Worm (Caenorhabditis elegans): ENCODE measurements around the gene F09A5.3.

Gene F09A5.3

ce11 chrX:13141440-13141839 lies at the start of gene F09A5.3:
F09A5.3 (plus strand) TSS chrX:13141601.
- TF ChIP-seq cog-1 (tag; optimal IDR thresholded peaks at IDR 0.05) (peak; percentile 8), klf-2 (GFP tag; conservative IDR thresholded peaks at IDR 0.05) (no peak)

- no peak for TF ChIP-seq tab-1 (GFP tag; IDR thresholded peaks at IDR 0.05)
- TF ChIP-seq klf-2 (GFP tag; conservative IDR thresholded peaks at IDR 0.05), result no peak
- TF ChIP-seq flt-1 (GFP tag; IDR thresholded peaks at IDR 0.05), result no peak
- no peak for TF ChIP-seq cog-1 (tag; optimal IDR thresholded peaks at IDR 0.05)
- TF ChIP-seq ref-1 (GFP tag; conservative IDR thresholded peaks at IDR 0.05), result no peak
- no peak for TF ChIP-seq T22C8.4 (GFP tag; IDR thresholded peaks at IDR 0.05)
- TF ChIP-seq med-1 (GFP tag; optimal IDR thresholded peaks at IDR 0.05; ENCODE audit: insufficient read depth), result no peak
- TF ChIP-seq ztf-29 (GFP tag; IDR thresholded peaks at IDR 0.05), result no peak
- no peak for TF ChIP-seq ztf-23 (GFP tag; IDR thresholded peaks at IDR 0.05)
These were observed 41.0 kb upstream of the F09A5.3 start, which contains the start of gene R03G8.6 for ce11 chrX:13100410-13100809. R03G8.6 (minus strand) TSS chrX:13100510.

- no peak for TF ChIP-seq klf-2 (GFP tag; conservative IDR thresholded peaks at IDR 0.05)
- no peak for TF ChIP-seq ztf-29 (GFP tag; IDR thresholded peaks at IDR 0.05)
- TF ChIP-seq cog-1 (tag; optimal IDR thresholded peaks at IDR 0.05), result no peak
- no peak for TF ChIP-seq tab-1 (GFP tag; IDR thresholded peaks at IDR 0.05)
- TF ChIP-seq T22C8.4 (GFP tag; IDR thresholded peaks at IDR 0.05), result no peak
- TF ChIP-seq med-1 (GFP tag; optimal IDR thresholded peaks at IDR 0.05; ENCODE audit: insufficient read depth), result no peak
- TF ChIP-seq ztf-23 (GFP tag; IDR thresholded peaks at IDR 0.05), result no peak
- no peak for TF ChIP-seq flt-1 (GFP tag; IDR thresholded peaks at IDR 0.05)
- TF ChIP-seq ref-1 (GFP tag; conservative IDR thresholded peaks at IDR 0.05), result no peak
These were observed 38.6 kb upstream of the F09A5.3 start for ce11 chrX:13102838-13103237.

ce11 chrX:13104966-13105365 lies 36.4 kb upstream of the F09A5.3 start, which contains the start of gene F17H10.1:
F17H10.1 (plus strand) TSS chrX:13105241.
- peak; percentile 65; the same call in 1 of the 2 replicates for TF ChIP-seq flt-1 (GFP tag; IDR thresholded peaks at IDR 0.05)
- no peak for TF ChIP-seq med-1 (GFP tag; optimal IDR thresholded peaks at IDR 0.05; ENCODE audit: insufficient read depth)

- TF ChIP-seq flt-1 (GFP tag; IDR thresholded peaks at IDR 0.05) (no peak), ref-1 (GFP tag; conservative IDR thresholded peaks at IDR 0.05) (no peak), tab-1 (GFP tag; IDR thresholded peaks at IDR 0.05) (no peak), ztf-23 (GFP tag; IDR thresholded peaks at IDR 0.05) (no peak)
These were observed 35.1 kb upstream of the F09A5.3 start for ce11 chrX:13106177-13106761.

ce11 chrX:13108664-13109063 lies 32.7 kb upstream of the F09A5.3 start:
- TF ChIP-seq T22C8.4 (GFP tag; IDR thresholded peaks at IDR 0.05) (no peak), med-1 (GFP tag; optimal IDR thresholded peaks at IDR 0.05; ENCODE audit: insufficient read depth) (no peak), ztf-29 (GFP tag; IDR thresholded peaks at IDR 0.05) (no peak), cog-1 (tag; optimal IDR thresholded peaks at IDR 0.05) (no peak), flt-1 (GFP tag; IDR thresholded peaks at IDR 0.05) (no peak), ref-1 (GFP tag; conservative IDR thresholded peaks at IDR 0.05) (no peak), tab-1 (GFP tag; IDR thresholded peaks at IDR 0.05) (no peak), ztf-23 (GFP tag; IDR thresholded peaks at IDR 0.05) (no peak), klf-2 (GFP tag; conservative IDR thresholded peaks at IDR 0.05) (no peak)

- TF ChIP-seq ztf-29 (GFP tag; IDR thresholded peaks at IDR 0.05) (no peak), klf-2 (GFP tag; conservative IDR thresholded peaks at IDR 0.05) (no peak), med-1 (GFP tag; optimal IDR thresholded peaks at IDR 0.05; ENCODE audit: insufficient read depth) (no peak)
These were observed 31.4 kb upstream of the F09A5.3 start for ce11 chrX:13110004-13110403.

ce11 chrX:13112664-13113063 lies 28.7 kb upstream of the F09A5.3 start:
- TF ChIP-seq tab-1 (GFP tag; IDR thresholded peaks at IDR 0.05), result no peak
- TF ChIP-seq T22C8.4 (GFP tag; IDR thresholded peaks at IDR 0.05), result no peak
- TF ChIP-seq cog-1 (tag; optimal IDR thresholded peaks at IDR 0.05), result no peak
- TF ChIP-seq med-1 (GFP tag; optimal IDR thresholded peaks at IDR 0.05; ENCODE audit: insufficient read depth), result no peak
- no peak for TF ChIP-seq flt-1 (GFP tag; IDR thresholded peaks at IDR 0.05)
- no peak for TF ChIP-seq ztf-23 (GFP tag; IDR thresholded peaks at IDR 0.05)
- no peak for TF ChIP-seq ref-1 (GFP tag; conservative IDR thresholded peaks at IDR 0.05)
- no peak for TF ChIP-seq ztf-29 (GFP tag; IDR thresholded peaks at IDR 0.05)
- TF ChIP-seq klf-2 (GFP tag; conservative IDR thresholded peaks at IDR 0.05), result no peak

- TF ChIP-seq klf-2 (GFP tag; conservative IDR thresholded peaks at IDR 0.05) (no peak), cog-1 (tag; optimal IDR thresholded peaks at IDR 0.05) (no peak), ztf-23 (GFP tag; IDR thresholded peaks at IDR 0.05) (no peak), med-1 (GFP tag; optimal IDR thresholded peaks at IDR 0.05; ENCODE audit: insufficient read depth) (no peak), flt-1 (GFP tag; IDR thresholded peaks at IDR 0.05) (no peak), tab-1 (GFP tag; IDR thresholded peaks at IDR 0.05) (no peak), ref-1 (GFP tag; conservative IDR thresholded peaks at IDR 0.05) (no peak), ztf-29 (GFP tag; IDR thresholded peaks at IDR 0.05) (no peak), T22C8.4 (GFP tag; IDR thresholded peaks at IDR 0.05) (no peak)
These were observed 27.9 kb upstream of the F09A5.3 start, which contains the start of gene F17H10.2 for ce11 chrX:13113457-13113856. F17H10.2 (plus strand) TSS chrX:13113772.

ce11 chrX:13115694-13116093 lies 25.7 kb upstream of the F09A5.3 start:
- TF ChIP-seq med-1 (GFP tag; optimal IDR thresholded peaks at IDR 0.05; ENCODE audit: insufficient read depth), result no peak
- TF ChIP-seq ztf-23 (GFP tag; IDR thresholded peaks at IDR 0.05), result no peak
- no peak for TF ChIP-seq T22C8.4 (GFP tag; IDR thresholded peaks at IDR 0.05)
- TF ChIP-seq cog-1 (tag; optimal IDR thresholded peaks at IDR 0.05), result no peak
- no peak for TF ChIP-seq flt-1 (GFP tag; IDR thresholded peaks at IDR 0.05)
- TF ChIP-seq klf-2 (GFP tag; conservative IDR thresholded peaks at IDR 0.05), result no peak
- TF ChIP-seq ref-1 (GFP tag; conservative IDR thresholded peaks at IDR 0.05), result no peak
- no peak for TF ChIP-seq ztf-29 (GFP tag; IDR thresholded peaks at IDR 0.05)
- TF ChIP-seq tab-1 (GFP tag; IDR thresholded peaks at IDR 0.05), result no peak

Measured in whole organism, midembryonic.